Worm (Caenorhabditis elegans): ENCODE results near the gene K09G1.1.

The K09G1.1 gene

ce11 chrV:9625604-9626446 is 42.5 kb downstream of the K09G1.1 start, which contains the start of gene T06E4.7:
Gene T06E4.7 (plus strand): TSS chrV:9626396.
- TF ChIP-seq med-1 (GFP tag; optimal IDR thresholded peaks at IDR 0.05; ENCODE audit: insufficient read depth) = no peak
- no peak for TF ChIP-seq ztf-23 (GFP tag; IDR thresholded peaks at IDR 0.05)
- TF ChIP-seq cog-1 (tag; optimal IDR thresholded peaks at IDR 0.05) = no peak
- no peak for TF ChIP-seq flt-1 (GFP tag; IDR thresholded peaks at IDR 0.05)

DNA sequence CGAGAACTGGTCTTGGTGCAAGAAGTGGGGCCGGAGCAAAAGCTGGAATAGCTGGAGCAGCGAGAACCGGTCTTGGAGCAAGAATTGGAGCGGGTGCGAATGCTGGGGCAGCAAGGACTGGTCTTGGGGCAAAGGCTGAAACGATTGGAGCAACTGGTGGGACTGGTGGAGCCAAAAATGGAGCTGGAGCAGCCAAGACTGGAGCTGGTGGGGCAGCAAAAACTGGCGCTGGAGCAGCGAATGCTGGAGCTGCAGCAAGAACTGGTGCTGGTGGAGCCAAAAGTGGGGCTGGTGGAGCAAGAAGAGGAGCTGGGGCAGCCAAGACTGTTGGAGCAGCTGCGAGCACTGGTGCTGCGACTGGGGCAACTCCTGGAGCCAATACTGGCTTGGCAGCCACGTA is 45.3 kb downstream of the K09G1.1 start:
- TF ChIP-seq T22C8.4 (GFP tag; IDR thresholded peaks at IDR 0.05) (no peak), ztf-29 (GFP tag; IDR thresholded peaks at IDR 0.05) (no peak), med-1 (GFP tag; optimal IDR thresholded peaks at IDR 0.05; ENCODE audit: insufficient read depth) (no peak), ztf-23 (GFP tag; IDR thresholded peaks at IDR 0.05) (no peak), tab-1 (GFP tag; IDR thresholded peaks at IDR 0.05) (no peak), klf-2 (GFP tag; conservative IDR thresholded peaks at IDR 0.05) (no peak), flt-1 (GFP tag; IDR thresholded peaks at IDR 0.05) (no peak), ref-1 (GFP tag; conservative IDR thresholded peaks at IDR 0.05) (no peak), cog-1 (tag; optimal IDR thresholded peaks at IDR 0.05) (no peak)

- TF ChIP-seq ref-1 (GFP tag; conservative IDR thresholded peaks at IDR 0.05) (no peak), klf-2 (GFP tag; conservative IDR thresholded peaks at IDR 0.05) (no peak), cog-1 (tag; optimal IDR thresholded peaks at IDR 0.05) (no peak), med-1 (GFP tag; optimal IDR thresholded peaks at IDR 0.05; ENCODE audit: insufficient read depth) (no peak), tab-1 (GFP tag; IDR thresholded peaks at IDR 0.05) (no peak), ztf-23 (GFP tag; IDR thresholded peaks at IDR 0.05) (no peak), ztf-29 (GFP tag; IDR thresholded peaks at IDR 0.05) (no peak), T22C8.4 (GFP tag; IDR thresholded peaks at IDR 0.05) (no peak), flt-1 (GFP tag; IDR thresholded peaks at IDR 0.05) (no peak)
Observed at ce11 chrV:9629114-9629513, 45.8 kb downstream of the K09G1.1 start, which contains the start of gene idpc-3. Gene idpc-3 (minus strand): TSS chrV:9629214.

- TF ChIP-seq med-1 (GFP tag; optimal IDR thresholded peaks at IDR 0.05; ENCODE audit: insufficient read depth) (no peak), cog-1 (tag; optimal IDR thresholded peaks at IDR 0.05) (no peak), ref-1 (GFP tag; conservative IDR thresholded peaks at IDR 0.05) (no peak), T22C8.4 (GFP tag; IDR thresholded peaks at IDR 0.05) (no peak), tab-1 (GFP tag; IDR thresholded peaks at IDR 0.05) (no peak), flt-1 (GFP tag; IDR thresholded peaks at IDR 0.05) (no peak), ztf-29 (GFP tag; IDR thresholded peaks at IDR 0.05) (no peak), ztf-23 (GFP tag; IDR thresholded peaks at IDR 0.05) (no peak)
Observed at ce11 chrV:9629643-9630042, 46.3 kb downstream of the K09G1.1 start, which contains the start of gene col-146. Gene col-146 (plus strand): TSS chrV:9629943.

DNA sequence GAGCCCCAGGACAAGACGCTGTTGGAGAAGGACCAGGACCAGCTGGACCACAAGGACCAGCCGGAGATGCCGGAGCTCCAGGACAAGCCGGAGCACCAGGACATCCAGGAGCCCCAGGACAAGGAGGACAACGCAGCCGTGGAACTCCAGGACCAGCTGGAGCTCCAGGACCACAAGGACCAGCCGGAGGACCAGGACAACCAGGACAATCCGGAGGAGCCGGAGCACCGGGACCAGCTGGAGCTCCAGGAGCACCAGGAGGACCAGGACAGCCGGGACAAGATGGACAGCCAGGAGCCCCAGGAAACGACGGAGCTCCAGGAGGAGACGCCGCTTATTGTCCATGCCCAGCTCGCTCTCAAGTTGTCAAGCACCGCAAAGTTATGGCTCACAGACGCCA is 47.2 kb downstream of the K09G1.1 start:
- no peak for TF ChIP-seq klf-2 (GFP tag; conservative IDR thresholded peaks at IDR 0.05)

ce11 chrV:9630944-9631343 is 47.6 kb downstream of the K09G1.1 start, which contains the start of gene T06E4.5:
Gene T06E4.5 (plus strand): TSS chrV:9631244.
- TF ChIP-seq med-1 (GFP tag; optimal IDR thresholded peaks at IDR 0.05; ENCODE audit: insufficient read depth) (no peak), ztf-29 (GFP tag; IDR thresholded peaks at IDR 0.05) (no peak), ref-1 (GFP tag; conservative IDR thresholded peaks at IDR 0.05) (no peak), flt-1 (GFP tag; IDR thresholded peaks at IDR 0.05) (no peak), cog-1 (tag; optimal IDR thresholded peaks at IDR 0.05) (no peak), T22C8.4 (GFP tag; IDR thresholded peaks at IDR 0.05) (no peak)

DNA sequence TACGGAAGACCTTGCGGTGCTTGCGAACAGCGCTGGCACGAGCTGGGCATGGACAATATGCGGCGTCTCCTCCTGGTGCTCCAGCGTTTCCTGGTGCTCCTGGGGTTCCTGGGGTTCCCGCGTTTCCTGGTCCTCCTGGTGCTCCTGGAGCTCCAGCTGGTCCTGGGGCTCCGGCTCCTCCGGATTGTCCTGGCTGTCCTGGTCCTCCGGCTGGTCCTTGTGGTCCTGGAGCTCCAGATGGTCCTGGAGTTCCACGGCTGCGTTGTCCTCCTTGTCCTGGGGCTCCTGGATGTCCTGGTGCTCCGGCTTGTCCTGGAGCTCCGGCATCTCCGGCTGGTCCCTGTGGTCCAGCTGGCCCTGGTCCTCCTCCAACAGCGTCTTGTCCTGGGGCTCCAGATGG is 49.0 kb downstream of the K09G1.1 start:
- no peak for TF ChIP-seq tab-1 (GFP tag; IDR thresholded peaks at IDR 0.05)
- TF ChIP-seq T22C8.4 (GFP tag; IDR thresholded peaks at IDR 0.05) = no peak
- no peak for TF ChIP-seq klf-2 (GFP tag; conservative IDR thresholded peaks at IDR 0.05)
- no peak for TF ChIP-seq flt-1 (GFP tag; IDR thresholded peaks at IDR 0.05)
- TF ChIP-seq cog-1 (tag; optimal IDR thresholded peaks at IDR 0.05) = no peak
- TF ChIP-seq ztf-23 (GFP tag; IDR thresholded peaks at IDR 0.05) = no peak
- TF ChIP-seq med-1 (GFP tag; optimal IDR thresholded peaks at IDR 0.05; ENCODE audit: insufficient read depth) = no peak
- TF ChIP-seq ztf-29 (GFP tag; IDR thresholded peaks at IDR 0.05) = no peak
- TF ChIP-seq ref-1 (GFP tag; conservative IDR thresholded peaks at IDR 0.05) = no peak

- no peak for TF ChIP-seq T22C8.4 (GFP tag; IDR thresholded peaks at IDR 0.05)
- no peak for TF ChIP-seq klf-2 (GFP tag; conservative IDR thresholded peaks at IDR 0.05)
- no peak for TF ChIP-seq ztf-29 (GFP tag; IDR thresholded peaks at IDR 0.05)
- no peak for TF ChIP-seq ref-1 (GFP tag; conservative IDR thresholded peaks at IDR 0.05)
- TF ChIP-seq ztf-23 (GFP tag; IDR thresholded peaks at IDR 0.05) = no peak
- no peak for TF ChIP-seq med-1 (GFP tag; optimal IDR thresholded peaks at IDR 0.05; ENCODE audit: insufficient read depth)
- TF ChIP-seq flt-1 (GFP tag; IDR thresholded peaks at IDR 0.05) = no peak
Observed at ce11 chrV:9633313-9633712, 50.0 kb downstream of the K09G1.1 start, which contains the start of gene col-147. Gene col-147 (minus strand): TSS chrV:9633338.

Data from whole organism, midembryonic.